Worm (Caenorhabditis elegans): ENCODE measurements around the gene cpg-7.

cpg-7 gene

DNA sequence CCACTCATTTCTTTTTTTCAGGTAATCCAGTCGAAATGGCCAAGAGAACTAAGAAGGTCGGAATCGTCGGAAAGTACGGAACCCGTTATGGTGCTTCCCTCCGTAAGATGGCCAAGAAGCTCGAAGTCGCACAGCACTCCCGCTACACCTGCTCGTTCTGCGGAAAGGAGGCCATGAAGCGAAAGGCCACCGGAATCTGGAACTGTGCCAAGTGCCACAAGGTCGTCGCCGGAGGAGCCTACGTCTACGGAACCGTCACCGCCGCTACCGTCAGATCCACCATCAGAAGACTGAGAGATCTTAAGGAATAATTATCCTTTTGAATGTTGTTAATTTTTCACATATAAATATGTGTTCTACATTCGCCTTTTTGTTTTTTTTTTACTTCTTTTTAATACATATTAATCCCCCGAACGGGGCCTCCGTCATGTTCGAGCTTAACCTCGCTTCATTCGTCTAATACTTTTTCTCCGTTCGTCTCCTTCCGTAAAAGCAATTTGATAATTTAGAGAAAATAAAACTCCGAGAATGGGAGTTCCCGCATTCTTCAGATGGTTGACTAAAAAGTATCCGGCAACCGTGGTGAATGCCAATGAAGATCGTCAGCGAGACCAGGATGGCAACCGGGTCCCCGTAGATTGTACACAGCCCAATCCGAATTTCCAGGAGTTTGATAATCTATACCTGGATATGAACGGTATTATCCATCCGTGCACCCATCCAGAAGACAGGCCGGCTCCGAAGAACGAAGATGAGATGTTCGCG, 46.4 kb upstream of the cpg-7 start, which contains the start of the genes rpl-43 and xrn-2 (continued):
- TF ChIP-seq nfya-1 (tag; optimal IDR thresholded peaks at IDR 0.05; ENCODE audit: borderline replicate concordance, insufficient read depth) (no peak), bed-1 (GFP tag; IDR thresholded peaks at IDR 0.05) (peak; percentile 73; the same call in 1 of the 2 replicates), lin-40 (tag; optimal IDR thresholded peaks at IDR 0.05) (no peak), ztf-28 (GFP tag; IDR thresholded peaks at IDR 0.05) (no peak), attf-3 (GFP tag; conservative IDR thresholded peaks at IDR 0.05) (no peak), akir-1 (GFP tag; optimal IDR thresholded peaks at IDR 0.05) (no peak), lin-54 (GFP tag; optimal IDR thresholded peaks at IDR 0.05) (peak; percentile 77), hlh-12 (tag; optimal IDR thresholded peaks at IDR 0.05) (no peak), F23B12.7 (tag; optimal IDR thresholded peaks at IDR 0.05; ENCODE audit: insufficient read depth) (no peak), pbrm-1 (GFP tag; IDR thresholded peaks at IDR 0.05) (peak; percentile 60), madf-3 (GFP tag; IDR thresholded peaks at IDR 0.05) (peak; percentile 92), egl-44 (GFP tag; IDR thresholded peaks at IDR 0.05) (no peak), T26A5.8 (tag; optimal IDR thresholded peaks at IDR 0.05) (peak; percentile 71), F22D6.2 (tag; optimal IDR thresholded peaks at IDR 0.05) (no peak), Y79H2A.3 (GFP tag; conservative IDR thresholded peaks at IDR 0.05) (peak; percentile 83; the same call in 1 of the 2 replicates), lin-35 (GFP tag; optimal IDR thresholded peaks at IDR 0.05) (no peak), unc-62 (GFP tag; optimal IDR thresholded peaks at IDR 0.05) (no peak), ceh-58 (GFP tag; IDR thresholded peaks at IDR 0.05) (0 out of 2 replicates have a peak, but pooled peaks have one; percentile 12), ets-4 (GFP tag; optimal IDR thresholded peaks at IDR 0.05) (no peak), unc-130 (GFP tag; optimal IDR thresholded peaks at IDR 0.05) (peak; percentile 84), snpc-4 (GFP tag; optimal IDR thresholded peaks at IDR 0.05) (peak; percentile 41), snpc-4 (tag; optimal IDR thresholded peaks at IDR 0.05) (peak in 2 of 4 experiments; percentile 11 to 54), die-1 (tag; optimal IDR thresholded peaks at IDR 0.05) (peak; percentile 56), zfh-2 (GFP tag; conservative IDR thresholded peaks at IDR 0.05) (peak; percentile 86), snpc-3.4 (tag; optimal IDR thresholded peaks at IDR 0.05) (peak; percentile 84), ceh-100 (GFP tag; IDR thresholded peaks at IDR 0.05) (peak; percentile 72), mes-4 (tag; optimal IDR thresholded peaks at IDR 0.05) (no peak), aptf-3 (GFP tag; IDR thresholded peaks at IDR 0.05) (peak; percentile 83; the same call in 1 of the 2 replicates), F33H1.4 (GFP tag; IDR thresholded peaks at IDR 0.05) (peak; percentile 38), nfya-2 (GFP tag; IDR thresholded peaks at IDR 0.05) (peak; percentile 86; the same call in 1 of the 2 replicates), T07F8.4 (tag; optimal IDR thresholded peaks at IDR 0.05) (no peak), nhr-179 (tag; optimal IDR thresholded peaks at IDR 0.05) (no peak), tlf-1 (GFP tag; optimal IDR thresholded peaks at IDR 0.05) (peak; percentile 72), Y53F4B.3 (GFP tag; IDR thresholded peaks at IDR 0.05) (no peak), sea-2 (GFP tag; IDR thresholded peaks at IDR 0.05) (no peak), nhr-90 (tag; optimal IDR thresholded peaks at IDR 0.05) (no peak), cebp-2 (GFP tag; IDR thresholded peaks at IDR 0.05) (peak; percentile 89), fkh-3 (tag; optimal IDR thresholded peaks at IDR 0.05) (peak; percentile 79), dpff-1 (tag; optimal IDR thresholded peaks at IDR 0.05) (peak; percentile 65), athp-1 (tag; optimal IDR thresholded peaks at IDR 0.05) (peak; percentile 69), aptf-2 (GFP tag; conservative IDR thresholded peaks at IDR 0.05) (no peak), madf-10 (tag; optimal IDR thresholded peaks at IDR 0.05) (no peak), attf-5 (GFP tag; optimal IDR thresholded peaks at IDR 0.05) (peak; percentile 30), bed-2 (GFP tag; IDR thresholded peaks at IDR 0.05) (no peak), him-1 (tag; optimal IDR thresholded peaks at IDR 0.05) (peak; percentile 37), B0261.1 (tag; optimal IDR thresholded peaks at IDR 0.05) (no peak), ZK185.1 (tag; optimal IDR thresholded peaks at IDR 0.05; ENCODE audit: poor library complexity, severe bottlenecking) (no peak), somi-1 (GFP tag; optimal IDR thresholded peaks at IDR 0.05) (no peak)

All from whole organism, young adult.